Worm (Caenorhabditis elegans) whole organism, early embryonic: Measurements from ENCODE around the gene let-754.

Experiments
- B0310.2 ChIP-seq: sonication (generic microtip); optimal IDR thresholded peaks from 2 replicates; lab custom pipeline; 2016; ENCODE audit warnings: mild to moderate bottlenecking, missing genetic modification characterization, missing compliant biosample characterization
- F13C5.2 ChIP-seq: sonication (generic microtip); optimal IDR thresholded peaks from 2 replicates; lab custom pipeline; 2017; ENCODE audit warnings: mild to moderate bottlenecking, missing genetic modification characterization, inconsistent platforms, missing compliant biosample characterization
- aly-1 ChIP-seq: sonication (generic microtip); optimal IDR thresholded peaks from 2 replicates; lab custom pipeline; 2016; ENCODE audit warnings: missing genetic modification characterization, missing compliant biosample characterization
- ama-1 ChIP-seq: fragments of 150-350 bp; optimal IDR thresholded peaks from 2 replicates; lab custom pipeline; 2014
- ceh-13 ChIP-seq: fragments of 200-800 bp; sonication (Bioruptor generic); optimal IDR thresholded peaks from 2 replicates; lab custom pipeline; 2018; ENCODE audit warnings: mild to moderate bottlenecking, missing genetic modification characterization, missing compliant biosample characterization
- ceh-36 ChIP-seq: sonication (generic microtip); optimal IDR thresholded peaks from 2 replicates; lab custom pipeline; 2016; ENCODE audit warnings: missing genetic modification characterization, inconsistent platforms, missing compliant biosample characterization
- ets-7 ChIP-seq: sonication (generic microtip); optimal IDR thresholded peaks from 2 replicates; lab custom pipeline; 2016; ENCODE audit warnings: missing genotype, missing genetic modification characterization, missing compliant biosample characterization
- flt-1 ChIP-seq: fragments of 200-800 bp; sonication (Bioruptor generic); IDR thresholded peaks from 2 replicates; pipeline ENCODE4 v1.3.6; 2022; ENCODE audit warnings: missing genetic modification characterization, missing compliant biosample characterization
- hmbx-1 ChIP-seq: sonication (generic microtip); optimal IDR thresholded peaks from 2 replicates; lab custom pipeline; 2016; ENCODE audit warnings: mild to moderate bottlenecking, missing genetic modification characterization, missing compliant biosample characterization
- hmg-4 ChIP-seq: fragments of 200-800 bp; sonication (Bioruptor generic); optimal IDR thresholded peaks from 2 replicates; lab custom pipeline; 2018; ENCODE audit warnings: mild to moderate bottlenecking, missing genetic modification characterization, missing compliant biosample characterization
- hnd-1 ChIP-seq: sonication (generic microtip); optimal IDR thresholded peaks from 2 replicates; lab custom pipeline; 2016; ENCODE audit warnings: missing genetic modification characterization, missing compliant biosample characterization
- pes-1 ChIP-seq: fragments of 200-800 bp; sonication (Bioruptor generic); IDR thresholded peaks from 2 replicates; pipeline ENCODE4 v1.3.6; 2022; ENCODE audit warnings: missing genetic modification reagents, missing genetic modification characterization, missing compliant biosample characterization
- scrt-1 ChIP-seq: fragments of 200-800 bp; sonication (Bioruptor generic); IDR thresholded peaks from 2 replicates; pipeline ENCODE4 v1.3.6; 2022; ENCODE audit warnings: missing genetic modification characterization, missing compliant biosample characterization
- sea-1 ChIP-seq: fragments of 200-800 bp; sonication (Bioruptor generic); conservative IDR thresholded peaks from 2 replicates; pipeline ENCODE4 v1.3.6; 2022; ENCODE audit warnings: missing genetic modification characterization, missing compliant biosample characterization
- tbx-11 ChIP-seq: fragments of 200-800 bp; sonication (Bioruptor generic); IDR thresholded peaks from 2 replicates; pipeline ENCODE4 v1.3.6; 2022; ENCODE audit warnings: missing genetic modification characterization, missing compliant biosample characterization
- tbx-37 ChIP-seq: fragments of 200-800 bp; sonication (Bioruptor generic); conservative IDR thresholded peaks from 2 replicates; pipeline ENCODE4 v1.3.6; 2022; ENCODE audit warnings: missing genetic modification reagents, missing genetic modification characterization, missing compliant biosample characterization
- tra-4 ChIP-seq: sonication (generic microtip); optimal IDR thresholded peaks from 2 replicates; lab custom pipeline; 2017; ENCODE audit warnings: missing genetic modification characterization, missing compliant biosample characterization

let-754 gene

ce11 chrIII:7952077-7952765 is 887 bp downstream of the let-754 start, which contains the start of gene C29E4.15:
Gene C29E4.15 (plus strand): TSS chrIII:7952623.
- TF ChIP-seq ama-1 (lab: Kevin White, UChicago), result no peak
- no peak for TF ChIP-seq pes-1 (GFP tag; lab: Robert Waterston, UW)

ce11 chrIII:7950447-7950846 is 2.7 kb downstream of the let-754 start:
- TF ChIP-seq pes-1 (GFP tag; lab: Robert Waterston, UW), result no peak

- TF ChIP-seq aly-1 (tag; lab: Kevin White, UChicago) (no peak), pes-1 (GFP tag; lab: Robert Waterston, UW) (no peak), ama-1 (lab: Kevin White, UChicago) (no peak), flt-1 (GFP tag; lab: Robert Waterston, UW) (no peak), sea-1 (GFP tag; lab: Robert Waterston, UW) (no peak), ceh-36 (no peak), F13C5.2 (no peak), scrt-1 (GFP tag; lab: Robert Waterston, UW) (no peak)
Observed at ce11 chrIII:7948802-7949201, 4.3 kb downstream of the let-754 start, which contains the start of gene col-90. Gene col-90 (plus strand): TSS chrIII:7948838.

- TF ChIP-seq ama-1 (lab: Kevin White, UChicago) (no peak), B0310.2 (tag; lab: Kevin White, UChicago) (no peak), F13C5.2 (no peak), hmbx-1 (tag; lab: Kevin White, UChicago) (no peak), hnd-1 (tag; lab: Kevin White, UChicago) (no peak), ets-7 (tag; lab: Kevin White, UChicago) (no peak), aly-1 (tag; lab: Kevin White, UChicago) (no peak), flt-1 (GFP tag; lab: Robert Waterston, UW) (no peak), sea-1 (GFP tag; lab: Robert Waterston, UW) (no peak), tra-4 (tag; lab: Kevin White, UChicago) (no peak), pes-1 (GFP tag; lab: Robert Waterston, UW) (no peak), ceh-13 (GFP tag; lab: Kevin White, UChicago) (no peak), hmg-4 (GFP tag; lab: Kevin White, UChicago) (no peak), scrt-1 (GFP tag; lab: Robert Waterston, UW) (no peak), ceh-36 (no peak), tbx-37 (no peak), tbx-11 (no peak)
Observed at ce11 chrIII:7947677-7948076, 5.4 kb downstream of the let-754 start.

- TF ChIP-seq pes-1 (GFP tag; lab: Robert Waterston, UW) (no peak), flt-1 (GFP tag; lab: Robert Waterston, UW) (no peak), aly-1 (tag; lab: Kevin White, UChicago) (no peak), ama-1 (lab: Kevin White, UChicago) (no peak), hmg-4 (GFP tag; lab: Kevin White, UChicago) (no peak), tra-4 (tag; lab: Kevin White, UChicago) (no peak), sea-1 (GFP tag; lab: Robert Waterston, UW) (no peak), F13C5.2 (no peak), B0310.2 (tag; lab: Kevin White, UChicago) (no peak), hnd-1 (tag; lab: Kevin White, UChicago) (no peak), hmbx-1 (tag; lab: Kevin White, UChicago) (no peak)
Observed at ce11 chrIII:7946968-7947491, 6.1 kb downstream of the let-754 start, which contains the start of gene gsto-1. Gene gsto-1 (minus strand): TSS chrIII:7947018.

ce11 chrIII:7941417-7941816 is 11.7 kb downstream of the let-754 start, which contains the start of gene kle-2:
Gene kle-2 (plus strand): TSS chrIII:7941717.
- TF ChIP-seq flt-1 (GFP tag; lab: Robert Waterston, UW) (no peak), scrt-1 (GFP tag; lab: Robert Waterston, UW) (no peak)

ce11 chrIII:7940819-7941218 is 12.3 kb downstream of the let-754 start, which contains the start of gene C29E4.12:
Gene C29E4.12 (plus strand): TSS chrIII:7941151.
- TF ChIP-seq flt-1 (GFP tag; lab: Robert Waterston, UW), result no peak
- TF ChIP-seq F13C5.2, result no peak
- no peak for TF ChIP-seq hnd-1 (tag; lab: Kevin White, UChicago)
- TF ChIP-seq ceh-36, result no peak
- TF ChIP-seq tbx-11, result no peak
- TF ChIP-seq hmbx-1 (tag; lab: Kevin White, UChicago), result no peak
- TF ChIP-seq aly-1 (tag; lab: Kevin White, UChicago), result no peak
- no peak for TF ChIP-seq hmg-4 (GFP tag; lab: Kevin White, UChicago)

- TF ChIP-seq hmbx-1 (tag; lab: Kevin White, UChicago) (no peak), sea-1 (GFP tag; lab: Robert Waterston, UW) (no peak), ets-7 (tag; lab: Kevin White, UChicago) (no peak)
Observed at ce11 chrIII:7937548-7937947, 15.6 kb downstream of the let-754 start, which contains the start of gene C29E4.10. Gene C29E4.10 (plus strand): TSS chrIII:7937848.
